Worm (Caenorhabditis elegans) whole organism, late embryonic: ENCODE results near the gene srbc-1.

Experiments used
- ahr-1 ChIP-seq: sonication (generic microtip); optimal IDR thresholded peaks from 2 replicates; lab custom pipeline; 2016; ENCODE audit warnings: missing genetic modification characterization, missing compliant biosample characterization
- elt-4 ChIP-seq: sonication (generic microtip); optimal IDR thresholded peaks from 2 replicates; lab custom pipeline; 2016; ENCODE audit warnings: missing genetic modification characterization, missing compliant biosample characterization
- hlh-15 ChIP-seq: sonication (generic microtip); optimal IDR thresholded peaks from 2 replicates; lab custom pipeline; 2016; ENCODE audit warnings: missing genetic modification characterization, missing compliant biosample characterization
- pag-3 ChIP-seq: sonication (generic microtip); optimal IDR thresholded peaks from 2 replicates; lab custom pipeline; 2016; ENCODE audit warnings: missing compliant biosample characterization, missing genetic modification characterization, borderline replicate concordance
- ztf-16 ChIP-seq: sonication (generic microtip); optimal IDR thresholded peaks from 2 replicates; lab custom pipeline; 2017; ENCODE audit warnings: missing genetic modification characterization, missing compliant biosample characterization

ce11 chrV:3279138-3279537 lies 22.7 kb downstream of the srbc-1 start:
- TF ChIP-seq ahr-1 (tag; lab: Kevin White, UChicago) (no peak), elt-4 (tag; lab: Kevin White, UChicago) (no peak), ztf-16 (tag; lab: Kevin White, UChicago) (no peak), hlh-15 (no peak), pag-3 (tag; lab: Kevin White, UChicago) (no peak)
